Worm (Caenorhabditis elegans): Measurements from ENCODE around the gene oma-1.

The oma-1 gene

DNA sequence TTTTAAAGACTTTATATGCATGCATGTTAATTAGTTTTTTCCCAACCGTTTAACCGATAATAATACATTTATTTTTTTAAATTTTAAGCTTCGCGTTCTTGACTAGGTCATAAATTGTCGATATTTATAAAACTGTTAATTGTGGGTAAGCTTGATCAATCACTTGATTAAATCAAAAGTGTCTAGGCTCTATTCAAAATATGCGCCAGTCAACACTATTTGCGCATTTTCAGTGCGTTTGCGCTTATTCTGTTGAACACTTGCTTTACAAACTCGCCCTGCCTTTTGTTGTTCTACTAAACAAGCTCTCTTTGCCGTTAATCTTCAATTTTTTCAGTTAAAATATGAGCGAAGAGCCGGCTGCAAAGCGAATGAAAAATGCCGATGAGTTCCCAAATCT lies 2.4 kb downstream of the oma-1 start, which contains the start of gene spr-2:
TSS of gene spr-2 (plus strand) at position 332 of the 400 bp plus-strand sequence.
- TF ChIP-seq ces-1 (GFP tag; optimal IDR thresholded peaks at IDR 0.05), result peak; percentile 83
- no peak for TF ChIP-seq unc-120 (tag; optimal IDR thresholded peaks at IDR 0.05; ENCODE audit: poor library complexity, severe bottlenecking)
- TF ChIP-seq sptf-1 (tag; optimal IDR thresholded peaks at IDR 0.05), result no peak
- TF ChIP-seq snpc-4 (tag; optimal IDR thresholded peaks at IDR 0.05), result no peak
- TF ChIP-seq cnd-1 (tag; optimal IDR thresholded peaks at IDR 0.05), result no peak
- TF ChIP-seq zip-8 (tag; optimal IDR thresholded peaks at IDR 0.05), result no peak
- TF ChIP-seq blmp-1 (tag; optimal IDR thresholded peaks at IDR 0.05), result no peak
- no peak for TF ChIP-seq mls-2 (tag; optimal IDR thresholded peaks at IDR 0.05)
- TF ChIP-seq drap-1 (GFP tag; optimal IDR thresholded peaks at IDR 0.05), result no peak
- TF ChIP-seq elt-1 (tag; optimal IDR thresholded peaks at IDR 0.05; ENCODE audit: borderline replicate concordance, insufficient read depth), result no peak
- TF ChIP-seq mep-1 (tag; optimal IDR thresholded peaks at IDR 0.05), result peak; percentile 59
- no peak for TF ChIP-seq ceh-83 (GFP tag; optimal IDR thresholded peaks at IDR 0.05)
- TF ChIP-seq unc-39 (tag; optimal IDR thresholded peaks at IDR 0.05), result no peak
- no peak for TF ChIP-seq ceh-43 (GFP tag; optimal IDR thresholded peaks at IDR 0.05)
- TF ChIP-seq ham-2 (GFP tag; optimal IDR thresholded peaks at IDR 0.05), result peak; percentile 38
- no peak for TF ChIP-seq nhr-12 (tag; optimal IDR thresholded peaks at IDR 0.05)
- no peak for TF ChIP-seq mab-5 (tag; optimal IDR thresholded peaks at IDR 0.05)
- no peak for TF ChIP-seq unc-62 (GFP tag; optimal IDR thresholded peaks at IDR 0.05)
- TF ChIP-seq nhr-2 (tag; optimal IDR thresholded peaks at IDR 0.05), result no peak
- no peak for TF ChIP-seq elt-3 (tag; optimal IDR thresholded peaks at IDR 0.05)
- peak; percentile 5 for TF ChIP-seq lin-13 (tag; optimal IDR thresholded peaks at IDR 0.05)
- TF ChIP-seq pha-4 (tag; optimal IDR thresholded peaks at IDR 0.05), result peak; percentile 55
- TF ChIP-seq bed-3 (GFP tag; optimal IDR thresholded peaks at IDR 0.05), result no peak
- TF ChIP-seq ceh-39 (tag; optimal IDR thresholded peaks at IDR 0.05), result no peak
- TF ChIP-seq nhr-76 (tag; optimal IDR thresholded peaks at IDR 0.05), result no peak
- TF ChIP-seq lin-32 (GFP tag; optimal IDR thresholded peaks at IDR 0.05), result no peak
- TF ChIP-seq nhr-28 (tag; optimal IDR thresholded peaks at IDR 0.05), result no peak
- no peak for TF ChIP-seq hlh-1 (tag; optimal IDR thresholded peaks at IDR 0.05)
- no peak for TF ChIP-seq tbx-8 (GFP tag; optimal IDR thresholded peaks at IDR 0.05)
- no peak for TF ChIP-seq nhr-237 (tag; optimal IDR thresholded peaks at IDR 0.05)
- TF ChIP-seq M03D4.4 (tag; optimal IDR thresholded peaks at IDR 0.05), result no peak
- no peak for TF ChIP-seq ztf-11 (tag; optimal IDR thresholded peaks at IDR 0.05)
- no peak for TF ChIP-seq flh-1 (GFP tag; optimal IDR thresholded peaks at IDR 0.05)
- no peak for TF ChIP-seq sem-2 (GFP tag; optimal IDR thresholded peaks at IDR 0.05)
- TF ChIP-seq lsy-2 (tag; optimal IDR thresholded peaks at IDR 0.05), result no peak

DNA sequence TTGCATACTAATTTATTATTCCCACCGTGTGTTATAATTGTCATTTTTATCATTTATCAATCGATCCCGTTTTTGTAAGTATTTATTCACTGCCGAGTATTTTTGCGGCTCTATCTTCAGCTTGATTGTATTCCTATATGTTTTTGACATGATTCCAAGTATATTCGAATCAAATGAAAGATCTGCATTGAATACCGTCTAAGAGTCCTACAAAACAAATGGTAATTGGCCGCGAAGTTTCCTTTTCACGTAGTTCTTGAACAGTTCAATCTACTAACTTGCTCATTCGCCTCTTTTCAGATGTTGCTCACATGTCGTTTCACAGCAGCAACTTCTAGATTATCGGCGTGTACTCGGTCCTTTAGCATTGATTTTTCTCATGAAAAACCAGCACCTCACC lies 3.8 kb downstream of the oma-1 start, which contains the start of gene C27B7.2:
TSS of gene C27B7.2 (plus strand) at position 301 of the 400 bp plus-strand sequence.
- TF ChIP-seq lin-32 (GFP tag; optimal IDR thresholded peaks at IDR 0.05), result no peak

DNA sequence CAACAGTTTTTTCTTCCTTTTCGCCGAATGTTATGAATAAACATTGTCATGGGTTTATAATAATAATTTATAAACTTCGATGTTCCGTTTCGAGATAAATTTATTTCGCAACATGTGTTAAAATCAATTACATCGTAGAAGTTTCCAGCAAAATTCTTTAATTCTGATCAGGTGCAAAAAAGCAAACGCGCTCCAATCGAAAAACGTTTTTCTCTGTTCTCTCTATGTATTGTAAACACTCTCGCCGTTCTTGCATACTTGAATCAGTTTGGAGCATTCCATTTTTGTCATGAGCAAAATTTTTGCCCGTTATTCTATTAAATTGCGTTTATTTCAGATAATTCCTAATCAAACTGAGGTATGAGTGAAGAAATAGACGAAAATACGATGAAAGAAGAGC lies 5.0 kb downstream of the oma-1 start, which contains the start of gene rad-54.L2:
TSS of gene rad-54.L2 (plus strand) at position 332 of the 400 bp plus-strand sequence.
- TF ChIP-seq elt-1 (tag; optimal IDR thresholded peaks at IDR 0.05; ENCODE audit: borderline replicate concordance, insufficient read depth) (no peak), ceh-39 (tag; optimal IDR thresholded peaks at IDR 0.05) (peak; percentile 20), flh-1 (GFP tag; optimal IDR thresholded peaks at IDR 0.05) (no peak), pha-4 (tag; optimal IDR thresholded peaks at IDR 0.05) (peak; percentile 90), hlh-1 (tag; optimal IDR thresholded peaks at IDR 0.05) (peak; percentile 21), mep-1 (tag; optimal IDR thresholded peaks at IDR 0.05) (peak; percentile 22), drap-1 (GFP tag; optimal IDR thresholded peaks at IDR 0.05) (no peak), unc-120 (tag; optimal IDR thresholded peaks at IDR 0.05; ENCODE audit: poor library complexity, severe bottlenecking) (peak; percentile 58), mls-2 (tag; optimal IDR thresholded peaks at IDR 0.05) (no peak), nhr-12 (tag; optimal IDR thresholded peaks at IDR 0.05) (no peak), ces-1 (GFP tag; optimal IDR thresholded peaks at IDR 0.05) (peak; percentile 57), nhr-237 (tag; optimal IDR thresholded peaks at IDR 0.05) (peak; percentile 58), lsy-2 (tag; optimal IDR thresholded peaks at IDR 0.05) (peak; percentile 40), cnd-1 (tag; optimal IDR thresholded peaks at IDR 0.05) (no peak)

DNA sequence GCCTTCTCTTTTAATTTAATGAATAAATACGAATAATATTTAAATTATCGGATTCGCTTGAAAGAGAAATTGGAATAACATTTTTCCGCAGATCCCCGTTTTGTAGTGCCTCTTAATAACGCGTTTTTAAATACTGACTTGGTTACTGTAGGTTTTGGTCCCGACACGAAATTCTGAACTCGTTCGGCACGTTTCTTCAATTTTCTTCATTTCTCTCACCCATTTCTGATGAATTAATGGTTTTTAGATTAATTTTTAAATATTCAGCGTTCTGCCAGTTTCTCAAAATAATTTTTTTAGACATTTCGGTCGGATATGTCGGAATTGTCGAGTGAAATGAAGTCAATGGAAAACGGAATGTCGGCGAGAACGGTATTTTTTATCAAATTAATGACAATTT lies 12.6 kb downstream of the oma-1 start, which contains the start of gene C27B7.5:
TSS of gene C27B7.5 (plus strand) at position 301 of the 400 bp plus-strand sequence.
- TF ChIP-seq bed-3 (GFP tag; optimal IDR thresholded peaks at IDR 0.05), result no peak
- TF ChIP-seq lin-13 (tag; optimal IDR thresholded peaks at IDR 0.05), result no peak

All from whole organism, mixed stage, embryonic.